Fruit fly (Drosophila melanogaster) whole organism, embryonic: ENCODE results near the gene cup.

ENCODE experiments used
- B-H2 ChIP-seq: fragments of 200-800 bp; sonication (Bioruptor generic); optimal IDR thresholded peaks from 2 replicates; lab custom pipeline; 2018; ENCODE audit warnings: missing biosample characterization, mild to moderate bottlenecking, missing genetic modification characterization
- C15 ChIP-seq: fragments of 200-800 bp; sonication (Bioruptor generic); IDR thresholded peaks from 3 replicates; pipeline ENCODE4 v1.3.6; 2022; ENCODE audit warnings: missing biosample characterization, missing genetic modification characterization
- CG11504 ChIP-seq: fragments of 200-800 bp; sonication (Bioruptor generic); optimal IDR thresholded peaks from 3 replicates; lab custom pipeline; 2019; ENCODE audit warnings: missing biosample characterization, mild to moderate bottlenecking, missing genetic modification characterization, moderate library complexity
- CG13123 ChIP-seq: fragments of 200-800 bp; sonication (Bioruptor generic); optimal IDR thresholded peaks from 2 replicates; lab custom pipeline; 2016; ENCODE audit warnings: missing biosample characterization, missing genetic modification characterization
- CG13424 ChIP-seq: fragments of 200-800 bp; sonication (Bioruptor generic); optimal IDR thresholded peaks from 2 replicates; lab custom pipeline; 2019; ENCODE audit warnings: missing biosample characterization, mild to moderate bottlenecking, missing genetic modification characterization, moderate library complexity
- CG14667 ChIP-seq: fragments of 200-800 bp; sonication (Bioruptor generic); IDR thresholded peaks from 2 replicates; pipeline ENCODE4 v1.3.6; 2022; ENCODE audit warnings: missing biosample characterization, missing genetic modification characterization
- CG14860 ChIP-seq: fragments of 200-800 bp; sonication (Bioruptor generic); IDR thresholded peaks from 3 replicates; pipeline ENCODE4 v1.3.6; 2022; ENCODE audit warnings: missing biosample characterization, missing genetic modification characterization; ENCODE audit not compliant: partially characterized antibody
- CG15073 ChIP-seq: fragments of 200-800 bp; sonication (Bioruptor generic); optimal IDR thresholded peaks from 2 replicates; lab custom pipeline; 2016; ENCODE audit warnings: missing biosample characterization, missing genetic modification characterization
- CG16863 ChIP-seq: fragments of 200-800 bp; sonication (Bioruptor generic); optimal IDR thresholded peaks from 3 replicates; lab custom pipeline; 2016; ENCODE audit warnings: missing biosample characterization, missing genetic modification characterization
- CG31224 ChIP-seq: fragments of 200-800 bp; sonication (Bioruptor generic); IDR thresholded peaks from 2 replicates; pipeline ENCODE4 v1.3.6; 2022; ENCODE audit warnings: missing biosample characterization, missing genetic modification characterization
- CG31441 ChIP-seq: fragments of 200-800 bp; sonication (Bioruptor generic); IDR thresholded peaks from 2 replicates; pipeline ENCODE4 v1.3.6; 2022; ENCODE audit warnings: missing biosample characterization, missing genetic modification characterization
- CG3163 ChIP-seq: fragments of 200-800 bp; sonication (Bioruptor generic); optimal IDR thresholded peaks from 3 replicates; lab custom pipeline; 2016; ENCODE audit warnings: missing biosample characterization, missing genetic modification characterization
- CG32767 ChIP-seq: fragments of 200-800 bp; sonication (Bioruptor generic); IDR thresholded peaks from 2 replicates; pipeline ENCODE4 v1.3.6; 2022; ENCODE audit warnings: missing biosample characterization, missing genetic modification characterization
- CG6689 ChIP-seq: fragments of 200-800 bp; sonication (Bioruptor generic); IDR thresholded peaks from 2 replicates; pipeline ENCODE4 v1.3.6; 2022; ENCODE audit warnings: missing biosample characterization, missing genetic modification characterization
- CG7556 ChIP-seq: fragments of 200-800 bp; sonication (Bioruptor generic); optimal IDR thresholded peaks from 2 replicates; lab custom pipeline; 2017; ENCODE audit warnings: missing biosample characterization, mild to moderate bottlenecking, missing genetic modification characterization
- CG9437 ChIP-seq: fragments of 200-800 bp; sonication (Bioruptor generic); optimal IDR thresholded peaks from 2 replicates; lab custom pipeline; 2018; ENCODE audit warnings: missing biosample characterization, mild to moderate bottlenecking, missing genetic modification characterization
- CG9727 ChIP-seq: fragments of 200-800 bp; sonication (Bioruptor generic); optimal IDR thresholded peaks from 3 replicates; lab custom pipeline; 2017; ENCODE audit warnings: missing biosample characterization, mild to moderate bottlenecking, missing genetic modification characterization
- CG9817 ChIP-seq: fragments of 200-800 bp; sonication (Bioruptor generic); optimal IDR thresholded peaks from 2 replicates; lab custom pipeline; 2018; ENCODE audit warnings: missing biosample characterization, mild to moderate bottlenecking, missing genetic modification characterization, moderate library complexity
- Deaf1 ChIP-seq: fragments of 200-800 bp; optimal IDR thresholded peaks from 3 replicates; lab custom pipeline; 2019; ENCODE audit warnings: missing biosample characterization, mild to moderate bottlenecking, missing genetic modification characterization, moderate library complexity
- Dek ChIP-seq: fragments of 200-800 bp; sonication (Bioruptor generic); optimal IDR thresholded peaks from 3 replicates; lab custom pipeline; 2019; ENCODE audit warnings: missing biosample characterization, mild to moderate bottlenecking, missing genetic modification characterization, moderate library complexity
- HLHmδ ChIP-seq: fragments of 200-800 bp; sonication (Bioruptor generic); optimal IDR thresholded peaks from 2 replicates; lab custom pipeline; 2018; ENCODE audit warnings: missing biosample characterization, mild to moderate bottlenecking, missing genetic modification characterization, moderate library complexity
- Hr3 ChIP-seq: fragments of 200-800 bp; sonication (Bioruptor generic); optimal IDR thresholded peaks from 3 replicates; lab custom pipeline; 2016; ENCODE audit warnings: missing biosample characterization, missing genetic modification characterization
- Hsf ChIP-seq: fragments of 200-800 bp; sonication (Bioruptor generic); optimal IDR thresholded peaks from 3 replicates; lab custom pipeline; 2016; ENCODE audit warnings: missing biosample characterization, missing genetic modification characterization
- Lpt ChIP-seq: fragments of >200 bp; optimal IDR thresholded peaks from 2 replicates; lab custom pipeline; 2018; ENCODE audit warnings: missing biosample characterization, missing genetic modification characterization
- Mad ChIP-seq: fragments of 200-800 bp; sonication (Bioruptor generic); optimal IDR thresholded peaks from 2 replicates; lab custom pipeline; 2016; ENCODE audit warnings: missing biosample characterization, missing genetic modification characterization
- NC2α ChIP-seq: fragments of 200-800 bp; sonication (Bioruptor generic); optimal IDR thresholded peaks from 2 replicates; lab custom pipeline; 2016; ENCODE audit warnings: missing biosample characterization, missing genetic modification characterization
- Nf-YC ChIP-seq: fragments of 200-800 bp; optimal IDR thresholded peaks from 3 replicates; lab custom pipeline; 2019; ENCODE audit warnings: missing biosample characterization, mild to moderate bottlenecking, missing genetic modification characterization, moderate library complexity
- Scr ChIP-seq: fragments of 200-800 bp; sonication (Bioruptor generic); IDR thresholded peaks from 2 replicates; pipeline ENCODE4 v1.3.6; 2022; ENCODE audit warnings: missing biosample characterization, missing genetic modification characterization; ENCODE audit not compliant: partially characterized antibody
- Sry-β ChIP-seq: fragments of 200-800 bp; sonication (Bioruptor generic); optimal IDR thresholded peaks from 2 replicates; lab custom pipeline; 2018; ENCODE audit warnings: missing biosample characterization, mild to moderate bottlenecking, missing genetic modification characterization, moderate library complexity
- abd-A ChIP-seq: fragments of 200-800 bp; sonication (Bioruptor generic); optimal IDR thresholded peaks from 3 replicates; lab custom pipeline; 2019; ENCODE audit warnings: missing biosample characterization, mild to moderate bottlenecking, missing genetic modification characterization, moderate library complexity
- ac ChIP-seq: fragments of 200-800 bp; sonication (Bioruptor generic); optimal IDR thresholded peaks from 3 replicates; lab custom pipeline; 2017; ENCODE audit warnings: missing biosample characterization, mild to moderate bottlenecking, missing genetic modification characterization
- ato ChIP-seq: fragments of 200-800 bp; sonication (Bioruptor generic); IDR thresholded peaks from 2 replicates; pipeline ENCODE4 v1.3.6; 2022; ENCODE audit warnings: missing biosample characterization, missing genetic modification characterization; ENCODE audit not compliant: partially characterized antibody
- chinmo ChIP-seq: fragments of 200-800 bp; sonication (Bioruptor generic); IDR thresholded peaks from 4 replicates; pipeline ENCODE4 v1.3.6; 2022; ENCODE audit warnings: missing biosample characterization, missing genetic modification characterization; ENCODE audit not compliant: partially characterized antibody
- ci ChIP-seq: fragments of 200-800 bp; sonication (Bioruptor generic); IDR thresholded peaks from 3 replicates; pipeline ENCODE4 v1.3.6; 2022; ENCODE audit warnings: missing biosample characterization, missing genetic modification characterization
- fd102C ChIP-seq: fragments of 200-800 bp; sonication (Bioruptor generic); optimal IDR thresholded peaks from 2 replicates; lab custom pipeline; 2018; ENCODE audit warnings: missing biosample characterization, mild to moderate bottlenecking, missing genetic modification characterization, moderate library complexity
- ftz-f1 ChIP-seq: fragments of 200-800 bp; sonication (Bioruptor generic); optimal IDR thresholded peaks from 2 replicates; lab custom pipeline; 2016; ENCODE audit warnings: missing biosample characterization, missing genetic modification characterization
- gce ChIP-seq: fragments of 200-800 bp; sonication (Bioruptor generic); IDR thresholded peaks from 3 replicates; pipeline ENCODE4 v1.3.6; 2022; ENCODE audit warnings: missing biosample characterization, missing genetic modification characterization
- grau ChIP-seq: fragments of 200-800 bp; optimal IDR thresholded peaks from 3 replicates; lab custom pipeline; 2019; ENCODE audit warnings: missing biosample characterization, mild to moderate bottlenecking, missing genetic modification characterization, moderate library complexity
- grn ChIP-seq: fragments of 200-800 bp; sonication (Bioruptor generic); optimal IDR thresholded peaks from 3 replicates; lab custom pipeline; 2017; ENCODE audit warnings: missing biosample characterization, missing genetic modification characterization
- gro ChIP-seq: fragments of 200-800 bp; sonication (Bioruptor generic); optimal IDR thresholded peaks from 2 replicates; lab custom pipeline; 2016; ENCODE audit warnings: missing biosample characterization, missing genetic modification characterization
- jigr1 ChIP-seq: fragments of 200-800 bp; sonication (Bioruptor generic); IDR thresholded peaks from 3 replicates; pipeline ENCODE4 v1.3.6; 2022; ENCODE audit warnings: missing biosample characterization, missing genetic modification characterization
- jumu ChIP-seq: fragments of 200-800 bp; sonication (Bioruptor generic); optimal IDR thresholded peaks from 3 replicates; lab custom pipeline; 2016; ENCODE audit warnings: missing biosample characterization, missing genetic modification characterization
- maf-S ChIP-seq: fragments of 200-800 bp; sonication (Bioruptor generic); optimal IDR thresholded peaks from 2 replicates; lab custom pipeline; 2016; ENCODE audit warnings: missing biosample characterization, missing genetic modification characterization
- pb ChIP-seq: fragments of 200-800 bp; sonication (Bioruptor generic); optimal IDR thresholded peaks from 3 replicates; lab custom pipeline; 2016; ENCODE audit warnings: missing biosample characterization, missing genetic modification characterization
- scrt ChIP-seq: fragments of 200-800 bp; sonication (Bioruptor generic); optimal IDR thresholded peaks from 2 replicates; lab custom pipeline; 2018; ENCODE audit warnings: missing biosample characterization, mild to moderate bottlenecking, missing genetic modification characterization, moderate library complexity
- so ChIP-seq: fragments of 200-800 bp; sonication (Bioruptor generic); IDR thresholded peaks from 3 replicates; pipeline ENCODE4 v1.3.6; 2022; ENCODE audit warnings: missing biosample characterization, missing genetic modification characterization
- sr ChIP-seq: fragments of 200-800 bp; sonication (Bioruptor generic); IDR thresholded peaks from 3 replicates; pipeline ENCODE4 v1.3.6; 2022; ENCODE audit warnings: missing biosample characterization, missing genetic modification characterization
- tap ChIP-seq: fragments of 200-800 bp; optimal IDR thresholded peaks from 3 replicates; lab custom pipeline; 2019; ENCODE audit warnings: missing biosample characterization, mild to moderate bottlenecking, missing genetic modification characterization, moderate library complexity
- tll ChIP-seq, 2 experiments: fragments of 200-800 bp in 1 of 2; fragments of >200 bp in 1 of 2; sonication (Bioruptor generic) in 1 of 2; optimal IDR thresholded peaks; 2 replicates each; lab custom pipeline; 2017 to 2019; ENCODE audit warnings: missing biosample characterization in 2 of 2, missing genetic modification characterization in 2 of 2, mild to moderate bottlenecking in 1 of 2, moderate library complexity in 1 of 2
- vnd ChIP-seq: fragments of 200-800 bp; sonication (Bioruptor generic); IDR thresholded peaks from 3 replicates; pipeline ENCODE4 v1.3.6; 2022; ENCODE audit warnings: missing biosample characterization, missing genetic modification characterization; ENCODE audit not compliant: partially characterized antibody
- zfh1 ChIP-seq: fragments of 200-800 bp; sonication (Bioruptor generic); IDR thresholded peaks from 3 replicates; pipeline ENCODE4 v1.3.6; 2022; ENCODE audit warnings: missing biosample characterization, missing genetic modification characterization

cup gene

dm6 chr2L:6700742-6701141, 37.3 kb downstream of the cup start (continued):
- TF ChIP-seq zfh1 (GFP tag; lab: Robert Waterston, UW) (peak; percentile 60; the same call in 2 of the 3 replicates), scrt (GFP tag; lab: Kevin White, UChicago) (no peak), CG3163 (peak; percentile 8), tap (tag; lab: Kevin White, UChicago) (no peak), B-H2 (GFP tag; lab: Kevin White, UChicago) (no peak), CG13123 (GFP tag; lab: Kevin White, UChicago) (peak; percentile 33), CG11504 (tag; lab: Kevin White, UChicago) (no peak), sr (no peak), CG31441 (GFP tag; lab: Robert Waterston, UW) (peak; percentile 18; the same call in 1 of the 2 replicates), ato (GFP tag; lab: Robert Waterston, UW) (no peak), HLHmδ (GFP tag; lab: Kevin White, UChicago) (peak; percentile 2), so (GFP tag; lab: Robert Waterston, UW) (no peak; the same call in 2 of the 3 replicates), NC2α (GFP tag; lab: Kevin White, UChicago) (peak; percentile 62), grau (no peak), pb (no peak), ci (GFP tag; lab: Robert Waterston, UW) (peak; percentile 67; the same call in 2 of the 3 replicates), chinmo (GFP tag; lab: Robert Waterston, UW) (no peak), fd102C (GFP tag; lab: Kevin White, UChicago) (peak; percentile 99), Hr3 (no peak), Deaf1 (no peak), abd-A (tag; lab: Kevin White, UChicago) (no peak), CG15073 (GFP tag; lab: Kevin White, UChicago) (no peak), Sry-β (no peak), Lpt (GFP tag; lab: Kevin White, UChicago) (no peak), gce (GFP tag; lab: Robert Waterston, UW) (no peak), tll (GFP tag; optimal IDR thresholded peaks at IDR 0.05; lab: Kevin White, UChicago) (peak in 1 of 2 experiments; percentile 99), vnd (GFP tag; lab: Robert Waterston, UW) (no peak), Nf-YC (tag; lab: Kevin White, UChicago) (no peak), CG9817 (tag; lab: Kevin White, UChicago) (no peak), CG13424 (no peak), CG9727 (GFP tag; lab: Kevin White, UChicago) (peak; percentile 85), Mad (GFP tag; lab: Kevin White, UChicago) (no peak), CG6689 (no peak), grn (GFP tag; lab: Kevin White, UChicago) (peak; percentile 14), gro (no peak), CG14860 (GFP tag; lab: Robert Waterston, UW) (no peak), Hsf (GFP tag; lab: Kevin White, UChicago) (peak; percentile 23), CG31224 (GFP tag; lab: Robert Waterston, UW) (no peak), C15 (no peak), jigr1 (no peak), CG7556 (GFP tag; lab: Kevin White, UChicago) (peak; percentile 20), jumu (GFP tag; lab: Kevin White, UChicago) (no peak), CG9437 (no peak), Dek (tag; lab: Kevin White, UChicago) (no peak), Scr (GFP tag; lab: Robert Waterston, UW) (no peak), ac (GFP tag; lab: Kevin White, UChicago) (peak; percentile 93), ftz-f1 (GFP tag; lab: Kevin White, UChicago) (no peak), CG16863 (GFP tag; lab: Kevin White, UChicago) (peak; percentile 21), CG14667 (GFP tag; lab: Robert Waterston, UW) (no peak), CG32767 (GFP tag; lab: Robert Waterston, UW) (no peak), maf-S (GFP tag; lab: Kevin White, UChicago) (no peak)
